Fruit fly (Drosophila melanogaster) whole organism, embryonic: ENCODE results near the gene Art8.

ENCODE experiments used
- CG9932 ChIP-seq: fragments of 200-800 bp; sonication (Bioruptor generic); IDR thresholded peaks from 2 replicates; pipeline ENCODE4 v1.3.6; 2022; ENCODE audit warnings: missing biosample characterization, missing genetic modification characterization
- lmd ChIP-seq: fragments of 200-800 bp; sonication (Bioruptor generic); IDR thresholded peaks from 2 replicates; pipeline ENCODE4 v1.3.6; 2022; ENCODE audit warnings: missing biosample characterization, missing genetic modification characterization
- sc ChIP-seq, 3 experiments: fragments of >200 bp in 2 of 3; fragments of 200-800 bp in 1 of 3; sonication (Bioruptor generic) in 1 of 3; optimal IDR thresholded peaks; 2 replicates in 2 of 3; 3 replicates in 1 of 3; lab custom pipeline; 2017; ENCODE audit warnings: mild to moderate bottlenecking in 1 of 3, missing biosample characterization in 1 of 3, missing genetic modification characterization in 1 of 3, missing genetic modification reagents in 1 of 3

- TF ChIP-seq lmd (no peak), sc (optimal IDR thresholded peaks at IDR 0.05; lab: Kevin White, UChicago) (no peak), sc (GFP tag; optimal IDR thresholded peaks at IDR 0.05; lab: Kevin White, UChicago) (no peak), CG9932 (GFP tag; lab: Robert Waterston, UW) (no peak)
Observed at dm6 chr2L:11004674-11005045, 6.2 kb downstream of the Art8 start, which contains the start of gene Nup154.
